Worm (Caenorhabditis elegans): Measurements from ENCODE around the gene Y40C7B.4.
A peak's percentile ranks its signal among the peaks of the same experiment; 100 is the strongest.

DNA sequence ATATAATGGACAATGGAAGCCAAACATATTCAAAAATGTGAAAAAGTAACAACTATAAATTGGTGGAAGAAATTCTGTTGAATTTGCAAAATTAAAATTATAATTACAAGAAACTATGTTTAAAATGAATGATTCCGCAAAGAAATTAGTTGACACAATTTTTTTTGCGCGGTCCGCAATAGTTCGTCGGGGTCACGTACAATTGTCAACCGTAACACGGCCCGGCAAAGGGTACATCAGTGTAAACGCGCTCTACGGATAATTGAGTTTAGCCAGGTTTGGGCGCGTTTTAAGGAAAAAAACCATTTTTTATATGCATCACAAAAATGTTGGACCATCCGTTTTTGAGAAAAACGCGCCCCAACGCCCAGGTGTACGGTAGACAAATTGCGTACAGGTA is 40.8 kb upstream of the Y40C7B.4 start:
- TF ChIP-seq nhr-11 (tag; optimal IDR thresholded peaks at IDR 0.05): no peak
- no peak for TF ChIP-seq nhr-23 (tag; optimal IDR thresholded peaks at IDR 0.05)
- TF ChIP-seq zag-1 (tag; optimal IDR thresholded peaks at IDR 0.05): no peak
- TF ChIP-seq mdl-1 (tag; optimal IDR thresholded peaks at IDR 0.05): no peak
- no peak for TF ChIP-seq elt-3 (tag; optimal IDR thresholded peaks at IDR 0.05)
- peak in 1 of 2 experiments; percentile 68 for TF ChIP-seq lsy-2 (tag; optimal IDR thresholded peaks at IDR 0.05)
- TF ChIP-seq unc-39 (tag; optimal IDR thresholded peaks at IDR 0.05): no peak
- no peak for TF ChIP-seq sma-3 (GFP tag; optimal IDR thresholded peaks at IDR 0.05)
